Worm (Caenorhabditis elegans) whole organism, mixed stage, embryonic: Measurements from ENCODE around the gene ZK1086.2.
A peak's percentile ranks its signal among the peaks of the same experiment; 100 is the strongest.

Experiments
- bed-3 ChIP-seq: fragments of 200-800 bp; sonication (Bioruptor generic); optimal IDR thresholded peaks from 3 replicates; lab custom pipeline; 2018; ENCODE audit warnings: mild to moderate bottlenecking, missing genetic modification characterization, moderate library complexity, missing compliant biosample characterization
- blmp-1 ChIP-seq: fragments of 150-350 bp; optimal IDR thresholded peaks from 2 replicates; lab custom pipeline; 2014; ENCODE audit warnings: missing biosample characterization, missing genetic modification characterization
- ceh-43 ChIP-seq: fragments of 200-800 bp; sonication (Bioruptor generic); optimal IDR thresholded peaks from 2 replicates; lab custom pipeline; 2018; ENCODE audit warnings: mild to moderate bottlenecking, missing genetic modification characterization, moderate library complexity, missing compliant biosample characterization
- ceh-83 ChIP-seq: fragments of 200-800 bp; sonication (Bioruptor generic); optimal IDR thresholded peaks from 2 replicates; lab custom pipeline; 2018; ENCODE audit warnings: mild to moderate bottlenecking, missing genetic modification characterization, missing compliant biosample characterization
- ces-1 ChIP-seq: fragments of 150-350 bp; optimal IDR thresholded peaks from 2 replicates; lab custom pipeline; 2014; ENCODE audit warnings: missing biosample characterization, missing genetic modification reagents, missing genetic modification characterization
- cnd-1 ChIP-seq: fragments of 200-800 bp; sonication (Bioruptor generic); optimal IDR thresholded peaks from 2 replicates; lab custom pipeline; 2018; ENCODE audit warnings: mild to moderate bottlenecking, missing genetic modification characterization, missing compliant biosample characterization
- drap-1 ChIP-seq: fragments of 200-800 bp; sonication (Bioruptor generic); optimal IDR thresholded peaks from 3 replicates; lab custom pipeline; 2018; ENCODE audit warnings: mild to moderate bottlenecking, missing genetic modification characterization, missing compliant biosample characterization
- elt-1 ChIP-seq: sonication (generic microtip); optimal IDR thresholded peaks from 2 replicates; lab custom pipeline; 2017; ENCODE audit warnings: missing genetic modification characterization, mild to moderate bottlenecking, missing compliant biosample characterization, antibody characterized with exemption, moderate library complexity, borderline replicate concordance; ENCODE audit not compliant: insufficient read depth
- elt-3 ChIP-seq: fragments of 150-350 bp; optimal IDR thresholded peaks from 2 replicates; lab custom pipeline; 2014; ENCODE audit warnings: missing biosample characterization, missing genetic modification characterization
- flh-1 ChIP-seq: fragments of 200-800 bp; sonication (Bioruptor generic); optimal IDR thresholded peaks from 2 replicates; lab custom pipeline; 2018; ENCODE audit warnings: mild to moderate bottlenecking, missing genetic modification characterization, moderate library complexity, missing compliant biosample characterization
- ham-2 ChIP-seq: fragments of 200-800 bp; sonication (Bioruptor generic); optimal IDR thresholded peaks from 2 replicates; lab custom pipeline; 2018; ENCODE audit warnings: mild to moderate bottlenecking, missing genetic modification characterization, missing compliant biosample characterization
- hlh-1 ChIP-seq: fragments of 150-350 bp; optimal IDR thresholded peaks from 2 replicates; lab custom pipeline; 2014; ENCODE audit warnings: missing biosample characterization, missing genetic modification reagents, missing genetic modification characterization
- lin-13 ChIP-seq: fragments of 150-350 bp; optimal IDR thresholded peaks from 2 replicates; lab custom pipeline; 2014; ENCODE audit warnings: missing biosample characterization, missing genetic modification characterization
- lsy-2 ChIP-seq: fragments of 150-350 bp; optimal IDR thresholded peaks from 2 replicates; lab custom pipeline; 2014; ENCODE audit warnings: missing biosample characterization, missing genetic modification characterization
- mep-1 ChIP-seq: fragments of 150-350 bp; optimal IDR thresholded peaks from 2 replicates; lab custom pipeline; 2017; ENCODE audit warnings: missing biosample characterization, missing genetic modification reagents, missing genetic modification characterization, inconsistent platforms
- mls-2 ChIP-seq: sonication (generic microtip); optimal IDR thresholded peaks from 2 replicates; lab custom pipeline; 2016; ENCODE audit warnings: mild to moderate bottlenecking, missing genetic modification characterization, moderate library complexity, missing compliant biosample characterization
- nhr-12 ChIP-seq: fragments of 150-350 bp; optimal IDR thresholded peaks from 2 replicates; lab custom pipeline; 2014; ENCODE audit warnings: missing biosample characterization, missing genetic modification characterization
- nhr-2 ChIP-seq: fragments of 150-350 bp; optimal IDR thresholded peaks from 2 replicates; lab custom pipeline; 2014; ENCODE audit warnings: missing biosample characterization, missing genetic modification characterization
- nhr-237 ChIP-seq: fragments of 150-350 bp; optimal IDR thresholded peaks from 2 replicates; lab custom pipeline; 2014; ENCODE audit warnings: missing biosample characterization, missing genetic modification characterization
- nhr-28 ChIP-seq: fragments of 150-350 bp; optimal IDR thresholded peaks from 2 replicates; lab custom pipeline; 2014; ENCODE audit warnings: missing biosample characterization, missing genetic modification characterization
- pha-4 ChIP-seq: fragments of 150-350 bp; optimal IDR thresholded peaks from 2 replicates; lab custom pipeline; 2018; ENCODE audit warnings: missing biosample characterization, missing genetic modification reagents, missing genetic modification characterization
- sem-2 ChIP-seq: fragments of 200-800 bp; sonication (Bioruptor generic); optimal IDR thresholded peaks from 2 replicates; lab custom pipeline; 2018; ENCODE audit warnings: mild to moderate bottlenecking, missing genetic modification characterization, missing compliant biosample characterization
- snpc-4 ChIP-seq: fragments of 150-350 bp; optimal IDR thresholded peaks from 2 replicates; lab custom pipeline; 2014; ENCODE audit warnings: missing biosample characterization, missing genetic modification characterization
- tbx-8 ChIP-seq: fragments of 200-800 bp; sonication (Bioruptor generic); optimal IDR thresholded peaks from 2 replicates; lab custom pipeline; 2018; ENCODE audit warnings: mild to moderate bottlenecking, missing genetic modification characterization, moderate library complexity, missing compliant biosample characterization
- unc-120 ChIP-seq: sonication (generic microtip); optimal IDR thresholded peaks from 2 replicates; lab custom pipeline; 2017; ENCODE audit warnings: missing genetic modification characterization, missing compliant biosample characterization; ENCODE audit not compliant: poor library complexity, severe bottlenecking
- unc-62 ChIP-seq: fragments of 150-350 bp; optimal IDR thresholded peaks from 2 replicates; lab custom pipeline; 2014; ENCODE audit warnings: missing biosample characterization, missing genetic modification reagents, missing genetic modification characterization
- zip-8 ChIP-seq: fragments of 150-350 bp; optimal IDR thresholded peaks from 2 replicates; lab custom pipeline; 2014; ENCODE audit warnings: missing biosample characterization, missing genetic modification characterization
- ztf-11 ChIP-seq: fragments of 150-350 bp; optimal IDR thresholded peaks from 2 replicates; lab custom pipeline; 2014; ENCODE audit warnings: missing biosample characterization, missing genetic modification characterization

The ZK1086.2 gene

DNA sequence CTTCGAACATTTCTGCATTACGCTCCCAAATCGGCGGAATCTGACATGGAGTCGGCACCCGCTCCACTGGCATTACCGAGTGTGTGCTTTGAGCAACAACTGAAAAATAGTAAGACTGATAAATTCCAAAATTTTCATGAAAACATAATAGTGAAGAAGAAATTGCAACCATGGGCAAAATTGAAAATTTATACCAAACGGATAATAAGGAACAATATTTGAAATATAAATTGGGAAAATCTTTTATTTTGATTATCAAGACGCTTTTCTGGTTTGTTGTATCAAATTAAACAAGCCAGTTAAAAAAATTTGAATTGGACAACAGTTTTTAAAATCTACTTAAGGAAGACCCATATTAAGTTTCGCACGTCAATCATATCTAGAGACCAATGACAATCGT lies at the start of gene ZK1086.2:
TSS of gene ZK1086.2 (minus strand) at position 101 of the 400 bp plus-strand sequence.
- TF ChIP-seq bed-3 (GFP tag; lab: Kevin White, UChicago) (no peak), mls-2 (tag; lab: Kevin White, UChicago) (no peak), tbx-8 (no peak), ztf-11 (no peak), unc-62 (GFP tag; lab: Kevin White, UChicago) (no peak), nhr-28 (tag; lab: Kevin White, UChicago) (no peak), pha-4 (tag; lab: Kevin White, UChicago) (no peak), ham-2 (GFP tag; lab: Kevin White, UChicago) (no peak), snpc-4 (tag; lab: Kevin White, UChicago) (no peak), lsy-2 (tag; lab: Kevin White, UChicago) (no peak), nhr-237 (no peak), elt-1 (tag; lab: Kevin White, UChicago) (no peak)

DNA sequence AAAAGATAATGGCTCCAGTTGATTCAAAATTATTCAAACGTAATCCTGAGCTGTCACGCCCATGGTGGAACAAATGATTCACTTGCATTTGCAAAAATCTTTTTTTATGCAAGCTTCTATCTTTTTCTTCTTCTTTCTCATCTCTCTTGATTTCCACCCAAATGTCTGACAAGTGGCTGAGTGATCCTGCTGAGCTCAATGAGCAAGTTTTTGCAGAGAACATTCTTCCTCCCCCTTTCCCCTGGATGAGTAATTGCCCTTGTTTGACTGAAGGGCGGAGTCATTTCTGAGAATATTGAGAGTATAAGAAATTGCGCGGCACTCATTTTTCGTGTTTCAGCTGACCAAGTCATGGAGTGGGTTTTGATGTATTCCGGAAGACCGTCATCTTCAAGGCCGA lies 47.9 kb upstream of the ZK1086.2 start, which contains the start of gene M03B6.1:
TSS of gene M03B6.1 (plus strand) at position 334 of the 400 bp plus-strand sequence.
- no peak for TF ChIP-seq blmp-1 (tag; lab: Kevin White, UChicago)
- peak; percentile 24 for TF ChIP-seq hlh-1
- TF ChIP-seq mls-2 (tag; lab: Kevin White, UChicago): no peak
- TF ChIP-seq unc-62 (GFP tag; lab: Kevin White, UChicago): peak; percentile 1
- no peak for TF ChIP-seq flh-1 (GFP tag; lab: Kevin White, UChicago)

DNA sequence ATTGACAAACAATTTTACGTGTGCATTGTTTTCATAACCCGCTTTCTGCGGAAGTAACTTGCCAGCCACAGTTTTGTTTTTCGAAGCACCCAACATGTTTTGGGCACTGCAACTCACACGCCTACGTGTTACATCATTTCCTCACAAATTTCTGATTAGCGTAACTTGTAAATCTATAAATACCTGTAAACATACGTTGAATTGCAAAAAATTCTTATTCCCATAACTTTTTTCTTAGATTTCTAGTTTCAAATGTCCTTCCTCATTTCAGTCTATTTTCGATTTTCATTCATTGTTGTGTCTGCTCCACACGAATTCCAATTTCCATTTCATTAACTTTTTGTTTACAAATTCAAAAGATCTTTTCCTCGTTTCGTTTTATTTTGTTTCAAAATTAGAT lies 46.9 kb upstream of the ZK1086.2 start:
- TF ChIP-seq unc-62 (GFP tag; lab: Kevin White, UChicago) (no peak), unc-120 (tag; lab: Kevin White, UChicago) (no peak), ztf-11 (no peak), lin-13 (tag; lab: Kevin White, UChicago) (no peak), lsy-2 (tag; lab: Kevin White, UChicago) (no peak), elt-3 (tag; lab: Kevin White, UChicago) (no peak)
- TF ChIP-seq, all 35 proteins: peak for 0

DNA sequence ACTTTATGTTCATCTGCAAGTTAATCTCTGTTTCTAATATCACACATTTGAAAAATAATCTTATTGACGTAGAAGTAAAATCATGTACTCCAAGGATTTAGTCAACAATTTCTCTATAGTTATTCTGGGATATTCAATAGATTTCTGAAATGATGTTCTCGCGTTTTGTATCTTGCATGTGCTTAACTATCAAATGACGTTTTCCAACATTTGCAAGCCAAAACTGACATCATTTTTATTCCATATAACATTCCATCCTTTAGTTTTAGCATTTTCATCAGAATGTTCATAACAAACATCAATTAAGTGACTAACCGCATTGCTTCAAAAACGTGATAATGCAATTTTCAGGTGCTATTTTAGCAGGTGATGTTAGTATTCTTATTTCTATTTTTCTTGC lies 44.6 kb upstream of the ZK1086.2 start:
- no peak for TF ChIP-seq ceh-83 (GFP tag; lab: Kevin White, UChicago)
- TF ChIP-seq tbx-8: no peak
- TF ChIP-seq, all 35 proteins: peak for 0

DNA sequence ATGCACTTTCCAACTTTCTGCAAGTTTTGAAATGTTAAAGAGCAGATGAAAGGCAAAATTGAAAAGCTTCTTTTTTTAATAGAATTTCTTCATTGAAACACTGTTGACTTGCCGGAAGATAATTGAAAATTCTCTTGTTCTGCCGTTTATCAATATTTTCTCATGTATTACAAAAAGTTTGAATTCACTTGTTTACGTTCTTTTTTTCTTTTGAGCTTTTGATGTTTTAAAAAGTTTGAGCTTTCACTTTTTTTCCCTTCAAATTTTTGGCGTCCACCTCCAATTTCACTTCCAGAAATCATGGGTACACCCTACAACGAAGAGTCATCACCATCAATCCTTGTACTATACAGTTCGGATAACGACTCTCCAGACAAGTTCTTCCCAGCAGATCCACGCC lies 40.7 kb upstream of the ZK1086.2 start, which contains the start of gene F19D8.2:
TSS of gene F19D8.2 (plus strand) at position 301 of the 400 bp plus-strand sequence.
- no peak for TF ChIP-seq flh-1 (GFP tag; lab: Kevin White, UChicago)
- TF ChIP-seq unc-120 (tag; lab: Kevin White, UChicago): no peak
- TF ChIP-seq ztf-11: no peak

DNA sequence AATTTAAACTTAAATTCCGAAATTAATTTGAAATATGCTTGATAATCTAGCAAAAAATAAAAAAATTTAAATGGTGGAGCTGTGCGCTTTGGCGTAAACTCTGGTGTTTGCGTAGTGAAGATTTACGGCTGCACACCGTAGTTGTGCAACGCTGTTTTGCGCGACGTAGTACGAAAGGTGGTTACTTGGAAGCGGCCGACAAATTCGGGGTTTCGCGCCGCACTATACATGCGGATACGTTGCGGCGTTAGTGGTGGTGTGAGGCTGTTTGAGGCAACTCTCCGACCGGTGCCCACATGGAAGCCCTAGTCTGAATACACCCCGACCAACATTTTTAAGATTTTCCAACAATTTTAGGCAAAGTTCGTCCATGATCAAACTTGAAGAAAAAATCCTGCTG lies 40.0 kb upstream of the ZK1086.2 start:
- TF ChIP-seq tbx-8 (no peak), lsy-2 (tag; lab: Kevin White, UChicago) (no peak), snpc-4 (tag; lab: Kevin White, UChicago) (no peak), nhr-12 (tag; lab: Kevin White, UChicago) (no peak), mep-1 (tag; lab: Kevin White, UChicago) (no peak), nhr-28 (tag; lab: Kevin White, UChicago) (no peak), ces-1 (GFP tag; lab: Kevin White, UChicago) (no peak), drap-1 (GFP tag; lab: Kevin White, UChicago) (no peak), cnd-1 (tag; lab: Kevin White, UChicago) (no peak), ztf-11 (no peak), zip-8 (tag; lab: Kevin White, UChicago) (no peak), hlh-1 (no peak), ceh-43 (GFP tag; lab: Kevin White, UChicago) (no peak), nhr-2 (tag; lab: Kevin White, UChicago) (no peak), pha-4 (tag; lab: Kevin White, UChicago) (no peak), unc-120 (tag; lab: Kevin White, UChicago) (no peak), sem-2 (GFP tag; lab: Kevin White, UChicago) (no peak), elt-1 (tag; lab: Kevin White, UChicago) (no peak), bed-3 (GFP tag; lab: Kevin White, UChicago) (no peak)
- TF ChIP-seq, all 35 proteins: peak for 0
